Fruit fly (Drosophila melanogaster) whole organism, embryonic: ENCODE measurements around the gene CG32713.

Source experiments
- Blimp-1 ChIP-seq: fragments of 200-800 bp; sonication (Bioruptor generic); optimal IDR thresholded peaks from 3 replicates; lab custom pipeline; 2018; ENCODE audit warnings: missing biosample characterization, missing genetic modification characterization, mild to moderate bottlenecking, moderate library complexity, missing genetic modification reagents
- CG10147 ChIP-seq: fragments of 200-800 bp; sonication (Bioruptor generic); optimal IDR thresholded peaks from 2 replicates; lab custom pipeline; 2019; ENCODE audit warnings: missing biosample characterization, mild to moderate bottlenecking, missing genetic modification characterization, moderate library complexity
- CG11560 ChIP-seq: fragments of 200-800 bp; sonication (Bioruptor generic); IDR thresholded peaks from 3 replicates; pipeline ENCODE4 v1.3.6; 2022; ENCODE audit warnings: missing biosample characterization, missing genetic modification characterization
- CG12219 ChIP-seq: fragments of 200-800 bp; sonication (Bioruptor generic); optimal IDR thresholded peaks from 3 replicates; lab custom pipeline; 2018; ENCODE audit warnings: missing biosample characterization, mild to moderate bottlenecking, missing genetic modification characterization
- CG14014 ChIP-seq: fragments of 200-800 bp; sonication (Bioruptor generic); IDR thresholded peaks from 2 replicates; pipeline ENCODE4 v1.3.6; 2022; ENCODE audit warnings: missing biosample characterization, missing genetic modification characterization
- CG14860 ChIP-seq: fragments of 200-800 bp; sonication (Bioruptor generic); IDR thresholded peaks from 3 replicates; pipeline ENCODE4 v1.3.6; 2022; ENCODE audit warnings: missing biosample characterization, missing genetic modification characterization; ENCODE audit not compliant: partially characterized antibody
- CG17612 ChIP-seq: fragments of 200-800 bp; sonication (Bioruptor generic); IDR thresholded peaks from 2 replicates; pipeline ENCODE4 v1.3.6; 2022; ENCODE audit warnings: missing biosample characterization, missing genetic modification characterization
- CG18011 ChIP-seq: fragments of 200-800 bp; sonication (Bioruptor generic); optimal IDR thresholded peaks from 2 replicates; lab custom pipeline; 2017; ENCODE audit warnings: missing biosample characterization, missing genetic modification characterization, mild to moderate bottlenecking, moderate library complexity, missing genotype
- CG31441 ChIP-seq: fragments of 200-800 bp; sonication (Bioruptor generic); IDR thresholded peaks from 2 replicates; pipeline ENCODE4 v1.3.6; 2022; ENCODE audit warnings: missing biosample characterization, missing genetic modification characterization
- CG32772 ChIP-seq: fragments of 200-800 bp; sonication (Bioruptor generic); IDR thresholded peaks from 2 replicates; pipeline ENCODE4 v1.3.6; 2022; ENCODE audit warnings: missing biosample characterization, missing genetic modification characterization
- CG34376 ChIP-seq: fragments of 200-800 bp; sonication (Bioruptor generic); optimal IDR thresholded peaks from 2 replicates; lab custom pipeline; 2018; ENCODE audit warnings: missing biosample characterization, mild to moderate bottlenecking, missing genetic modification characterization
- CG3726 ChIP-seq: fragments of 200-800 bp; sonication (Bioruptor generic); IDR thresholded peaks from 3 replicates; pipeline ENCODE4, ENCODE4 v1.3.6; 2022; ENCODE audit warnings: missing biosample characterization, missing genetic modification characterization
- CG4404 ChIP-seq: fragments of 200-800 bp; sonication (Bioruptor generic); IDR thresholded peaks from 2 replicates; pipeline ENCODE4 v1.3.6; 2022; ENCODE audit warnings: missing biosample characterization, missing genetic modification characterization
- CG6689 ChIP-seq: fragments of 200-800 bp; sonication (Bioruptor generic); IDR thresholded peaks from 2 replicates; pipeline ENCODE4 v1.3.6; 2022; ENCODE audit warnings: missing biosample characterization, missing genetic modification characterization
- CG6854 ChIP-seq: fragments of 200-800 bp; sonication (Bioruptor generic); optimal IDR thresholded peaks from 3 replicates; lab custom pipeline; 2017; ENCODE audit warnings: missing biosample characterization, mild to moderate bottlenecking, missing genetic modification characterization
- CG7928 ChIP-seq: fragments of 200-800 bp; sonication (Bioruptor generic); optimal IDR thresholded peaks from 2 replicates; lab custom pipeline; 2017; ENCODE audit warnings: missing biosample characterization, mild to moderate bottlenecking, missing genetic modification characterization
- CG8281 ChIP-seq: fragments of 200-800 bp; sonication (Bioruptor generic); optimal IDR thresholded peaks from 2 replicates; lab custom pipeline; 2018; ENCODE audit warnings: missing biosample characterization, mild to moderate bottlenecking, missing genetic modification characterization, moderate library complexity
- Deaf1 ChIP-seq: fragments of 200-800 bp; optimal IDR thresholded peaks from 3 replicates; lab custom pipeline; 2019; ENCODE audit warnings: missing biosample characterization, mild to moderate bottlenecking, missing genetic modification characterization, moderate library complexity
- E2f1 ChIP-seq: fragments of 200-800 bp; sonication (Bioruptor generic); IDR thresholded peaks from 2 replicates; pipeline ENCODE4 v1.3.6; 2022; ENCODE audit warnings: missing biosample characterization, missing genetic modification characterization
- ERR ChIP-seq: fragments of 200-800 bp; sonication (Bioruptor generic); optimal IDR thresholded peaks from 2 replicates; lab custom pipeline; 2016; ENCODE audit warnings: missing biosample characterization, missing genetic modification characterization
- Eip74EF ChIP-seq, 2 experiments: fragments of 200-800 bp in 1 of 2; fragments of >200 bp in 1 of 2; sonication (Bioruptor generic) in 1 of 2; optimal IDR thresholded peaks; 2 replicates each; lab custom pipeline; 2017 to 2019; ENCODE audit warnings: missing biosample characterization in 2 of 2, missing genetic modification characterization in 2 of 2, mild to moderate bottlenecking in 1 of 2, moderate library complexity in 1 of 2
- HLH4C ChIP-seq: fragments of 200-800 bp; sonication (Bioruptor generic); IDR thresholded peaks from 3 replicates; pipeline ENCODE4 v1.3.6; 2022; ENCODE audit warnings: missing biosample characterization, missing genetic modification characterization; ENCODE audit not compliant: partially characterized antibody
- Hr3 ChIP-seq: fragments of 200-800 bp; sonication (Bioruptor generic); optimal IDR thresholded peaks from 3 replicates; lab custom pipeline; 2016; ENCODE audit warnings: missing biosample characterization, missing genetic modification characterization
- Jarid2 ChIP-seq: fragments of 200-800 bp; sonication (Bioruptor generic); optimal IDR thresholded peaks from 3 replicates; lab custom pipeline; 2017; ENCODE audit warnings: mild to moderate bottlenecking, missing biosample characterization, missing genetic modification reagents, missing genetic modification characterization
- Mrtf ChIP-seq: fragments of 200-800 bp; sonication (Bioruptor generic); IDR thresholded peaks from 3 replicates; pipeline ENCODE4 v1.3.6; 2022; ENCODE audit warnings: missing biosample characterization, missing genetic modification characterization
- NC2β ChIP-seq: fragments of 200-800 bp; sonication (Bioruptor generic); optimal IDR thresholded peaks from 2 replicates; lab custom pipeline; 2016; ENCODE audit warnings: missing biosample characterization, missing genetic modification characterization
- Nf-YA ChIP-seq: fragments of 200-800 bp; sonication (Bioruptor generic); IDR thresholded peaks from 2 replicates; pipeline ENCODE4 v1.3.6; 2022; ENCODE audit warnings: missing biosample characterization, missing genetic modification characterization
- Opbp ChIP-seq: fragments of 200-800 bp; sonication (Bioruptor generic); IDR thresholded peaks from 3 replicates; pipeline ENCODE4 v1.3.6; 2022; ENCODE audit warnings: missing biosample characterization, missing genetic modification characterization; ENCODE audit not compliant: partially characterized antibody
- Rx ChIP-seq: fragments of 200-800 bp; sonication (Bioruptor generic); IDR thresholded peaks from 2 replicates; pipeline ENCODE4 v1.3.6; 2022; ENCODE audit warnings: missing biosample characterization, missing genetic modification characterization
- Side ChIP-seq: fragments of 200-800 bp; sonication (Bioruptor generic); optimal IDR thresholded peaks from 2 replicates; lab custom pipeline; 2016; ENCODE audit warnings: missing biosample characterization, missing genetic modification characterization
- ato ChIP-seq: fragments of 200-800 bp; sonication (Bioruptor generic); IDR thresholded peaks from 2 replicates; pipeline ENCODE4 v1.3.6; 2022; ENCODE audit warnings: missing biosample characterization, missing genetic modification characterization; ENCODE audit not compliant: partially characterized antibody
- chinmo ChIP-seq: fragments of 200-800 bp; sonication (Bioruptor generic); IDR thresholded peaks from 4 replicates; pipeline ENCODE4 v1.3.6; 2022; ENCODE audit warnings: missing biosample characterization, missing genetic modification characterization; ENCODE audit not compliant: partially characterized antibody
- chm ChIP-seq: fragments of 200-800 bp; sonication (Bioruptor generic); IDR thresholded peaks from 2 replicates; pipeline ENCODE4 v1.3.6; 2022; ENCODE audit warnings: missing biosample characterization, missing genetic modification characterization
- chn ChIP-seq: fragments of 200-800 bp; sonication (Bioruptor generic); optimal IDR thresholded peaks from 2 replicates; lab custom pipeline; 2016; ENCODE audit warnings: missing biosample characterization, missing genetic modification characterization
- dmrt99B ChIP-seq: fragments of 200-800 bp; sonication (Bioruptor generic); optimal IDR thresholded peaks from 2 replicates; lab custom pipeline; 2018; ENCODE audit warnings: missing biosample characterization, mild to moderate bottlenecking, missing genetic modification characterization, moderate library complexity
- dysf ChIP-seq: fragments of 200-800 bp; sonication (Bioruptor generic); IDR thresholded peaks from 3 replicates; pipeline ENCODE4 v1.3.6; 2022; ENCODE audit warnings: missing biosample characterization, missing genetic modification characterization
- fd3F ChIP-seq: fragments of 200-800 bp; sonication (Bioruptor generic); optimal IDR thresholded peaks from 2 replicates; lab custom pipeline; 2018; ENCODE audit warnings: missing biosample characterization, mild to moderate bottlenecking, missing genetic modification characterization, moderate library complexity
- ftz-f1 ChIP-seq: fragments of 200-800 bp; sonication (Bioruptor generic); optimal IDR thresholded peaks from 2 replicates; lab custom pipeline; 2016; ENCODE audit warnings: missing biosample characterization, missing genetic modification characterization
- gro ChIP-seq: fragments of 200-800 bp; sonication (Bioruptor generic); optimal IDR thresholded peaks from 2 replicates; lab custom pipeline; 2016; ENCODE audit warnings: missing biosample characterization, missing genetic modification characterization
- gsb ChIP-seq: fragments of 200-800 bp; sonication (Bioruptor generic); IDR thresholded peaks from 2 replicates; pipeline ENCODE4 v1.3.6; 2022; ENCODE audit warnings: missing biosample characterization, missing genetic modification characterization
- lilli ChIP-seq: fragments of 200-800 bp; sonication (Bioruptor generic); optimal IDR thresholded peaks from 3 replicates; lab custom pipeline; 2016; ENCODE audit warnings: missing biosample characterization, missing genetic modification characterization
- otp ChIP-seq: fragments of 200-800 bp; sonication (Bioruptor generic); IDR thresholded peaks from 3 replicates; pipeline ENCODE4, ENCODE4 v1.3.6; 2022; ENCODE audit warnings: missing biosample characterization, missing genetic modification characterization
- p53 ChIP-seq: fragments of 200-800 bp; sonication (Bioruptor generic); optimal IDR thresholded peaks from 2 replicates; lab custom pipeline; 2016; ENCODE audit warnings: missing biosample characterization, missing genetic modification characterization
- sima ChIP-seq: fragments of 200-800 bp; sonication (Bioruptor generic); optimal IDR thresholded peaks from 2 replicates; lab custom pipeline; 2016; ENCODE audit warnings: missing biosample characterization, missing genetic modification characterization
- sob ChIP-seq: fragments of 200-800 bp; sonication (Bioruptor generic); IDR thresholded peaks from 2 replicates; pipeline ENCODE4 v1.3.6; 2022; ENCODE audit warnings: missing biosample characterization, missing genetic modification characterization
- sug ChIP-seq: fragments of 200-800 bp; optimal IDR thresholded peaks from 2 replicates; lab custom pipeline; 2019; ENCODE audit warnings: missing biosample characterization, mild to moderate bottlenecking, missing genetic modification characterization, moderate library complexity
- tap ChIP-seq: fragments of 200-800 bp; optimal IDR thresholded peaks from 3 replicates; lab custom pipeline; 2019; ENCODE audit warnings: missing biosample characterization, mild to moderate bottlenecking, missing genetic modification characterization, moderate library complexity
- tll ChIP-seq, 2 experiments: fragments of 200-800 bp in 1 of 2; fragments of >200 bp in 1 of 2; sonication (Bioruptor generic) in 1 of 2; optimal IDR thresholded peaks; 2 replicates each; lab custom pipeline; 2017 to 2019; ENCODE audit warnings: missing biosample characterization in 2 of 2, missing genetic modification characterization in 2 of 2, mild to moderate bottlenecking in 1 of 2, moderate library complexity in 1 of 2
- tx ChIP-seq: fragments of 200-800 bp; sonication (Bioruptor generic); optimal IDR thresholded peaks from 2 replicates; lab custom pipeline; 2016; ENCODE audit warnings: missing biosample characterization, missing genetic modification characterization
- wor ChIP-seq: fragments of 200-800 bp; sonication (Bioruptor generic); IDR thresholded peaks from 2 replicates; pipeline ENCODE4 v1.3.6; 2022; ENCODE audit warnings: missing biosample characterization, missing genetic modification characterization
- zfh2 ChIP-seq: fragments of 200-800 bp; sonication (Bioruptor generic); optimal IDR thresholded peaks from 2 replicates; lab custom pipeline; 2016; ENCODE audit warnings: missing biosample characterization, missing genetic modification characterization

The CG32713 gene

dm6 chrX:8408971-8409455 lies 48.4 kb downstream of the CG32713 start, which contains the start of gene Trf2 (continued):
- no peak for TF ChIP-seq dmrt99B (tag; lab: Kevin White, UChicago)
- TF ChIP-seq CG17612 (GFP tag; lab: Robert Waterston, UW), result no peak
- no peak for TF ChIP-seq Blimp-1 (GFP tag; lab: Kevin White, UChicago)
- peak; percentile 13 for TF ChIP-seq gro
- TF ChIP-seq tap, result no peak
- TF ChIP-seq wor (GFP tag; lab: Robert Waterston, UW), result no peak
- TF ChIP-seq CG18011 (GFP tag; lab: Kevin White, UChicago), result no peak
- no peak for TF ChIP-seq CG8281 (tag; lab: Kevin White, UChicago)
- TF ChIP-seq Mrtf (GFP tag; lab: Robert Waterston, UW), result no peak
- TF ChIP-seq chinmo, result peak; percentile 28; the same call in 1 of the 4 replicates
- TF ChIP-seq tx (GFP tag; lab: Kevin White, UChicago), result no peak
- no peak for TF ChIP-seq p53
- no peak for TF ChIP-seq Hr3
- TF ChIP-seq Eip74EF (GFP tag; optimal IDR thresholded peaks at IDR 0.05; lab: Kevin White, UChicago), result no peak
- no peak for TF ChIP-seq zfh2 (GFP tag; lab: Kevin White, UChicago)
- TF ChIP-seq dysf (GFP tag; lab: Robert Waterston, UW), result no peak
- no peak for TF ChIP-seq Nf-YA (GFP tag; lab: Robert Waterston, UW)
- no peak for TF ChIP-seq CG34376
- TF ChIP-seq CG12219, result no peak
- no peak for TF ChIP-seq CG31441 (GFP tag; lab: Robert Waterston, UW)
- TF ChIP-seq Rx (GFP tag; lab: Robert Waterston, UW), result no peak
- no peak for TF ChIP-seq CG14860 (GFP tag; lab: Robert Waterston, UW)
- no peak for TF ChIP-seq Deaf1 (tag; lab: Kevin White, UChicago)
- TF ChIP-seq sug (tag; lab: Kevin White, UChicago), result no peak
- TF ChIP-seq CG4404 (GFP tag; lab: Robert Waterston, UW), result no peak
- TF ChIP-seq CG11560 (tag; lab: Robert Waterston, UW), result no peak
- no peak for TF ChIP-seq CG3726 (GFP tag; lab: Robert Waterston, UW)
- TF ChIP-seq E2f1 (GFP tag; lab: Robert Waterston, UW), result no peak
- TF ChIP-seq ato (GFP tag; lab: Robert Waterston, UW), result no peak
- no peak for TF ChIP-seq chn (GFP tag; lab: Kevin White, UChicago)
- TF ChIP-seq NC2β, result peak; percentile 35
- TF ChIP-seq HLH4C (GFP tag; lab: Robert Waterston, UW), result no peak
- no peak for TF ChIP-seq CG6854 (GFP tag; lab: Kevin White, UChicago)
- TF ChIP-seq sima (GFP tag; lab: Kevin White, UChicago), result no peak
- TF ChIP-seq sob (GFP tag; lab: Robert Waterston, UW), result peak; percentile 31; the same call in 1 of the 2 replicates
- no peak for TF ChIP-seq lilli (GFP tag; lab: Kevin White, UChicago)
- peak; percentile 77 for TF ChIP-seq Jarid2 (GFP tag; lab: Kevin White, UChicago)
- no peak for TF ChIP-seq CG7928
- TF ChIP-seq Opbp, result no peak
- peak; percentile 51 for TF ChIP-seq Side (GFP tag; lab: Kevin White, UChicago)
- peak; percentile 13; the same call in 1 of the 2 replicates for TF ChIP-seq CG14014 (GFP tag; lab: Robert Waterston, UW)
- TF ChIP-seq CG10147 (GFP tag; lab: Kevin White, UChicago), result no peak
- no peak for TF ChIP-seq gsb (GFP tag; lab: Robert Waterston, UW)
- TF ChIP-seq otp (GFP tag; lab: Robert Waterston, UW), result no peak; the same call in 2 of the 3 replicates
- peak; percentile 89 for TF ChIP-seq chm
- TF ChIP-seq ftz-f1 (GFP tag; lab: Kevin White, UChicago), result no peak
- no peak for TF ChIP-seq tll (GFP tag; optimal IDR thresholded peaks at IDR 0.05; lab: Kevin White, UChicago)
- TF ChIP-seq fd3F (GFP tag; lab: Kevin White, UChicago), result no peak
- no peak for TF ChIP-seq ERR (GFP tag; lab: Kevin White, UChicago)
- no peak for TF ChIP-seq CG32772 (GFP tag; lab: Robert Waterston, UW)
- TF ChIP-seq CG6689 (GFP tag; lab: Robert Waterston, UW), result no peak
